Worm (Caenorhabditis elegans) whole organism, midembryonic: ENCODE results near the gene Y69H2.1.

Source experiments
- T22C8.4 ChIP-seq: fragments of 200-800 bp; sonication (Bioruptor generic); IDR thresholded peaks from 2 replicates; pipeline ENCODE4 v1.3.6; 2022; ENCODE audit warnings: missing genetic modification characterization, missing compliant biosample characterization
- cog-1 ChIP-seq: sonication (generic microtip); optimal IDR thresholded peaks from 2 replicates; lab custom pipeline; 2016; ENCODE audit warnings: missing genetic modification characterization, missing compliant biosample characterization
- flt-1 ChIP-seq: fragments of 200-800 bp; sonication (Bioruptor generic); IDR thresholded peaks from 2 replicates; pipeline ENCODE4 v1.3.6; 2022; ENCODE audit warnings: missing genetic modification characterization, missing compliant biosample characterization
- klf-2 ChIP-seq: fragments of 200-800 bp; sonication (Bioruptor generic); conservative IDR thresholded peaks from 2 replicates; pipeline ENCODE4 v1.3.6; 2022; ENCODE audit warnings: missing genetic modification reagents, missing genetic modification characterization, missing compliant biosample characterization
- med-1 ChIP-seq: sonication (generic microtip); optimal IDR thresholded peaks from 2 replicates; lab custom pipeline; 2017; ENCODE audit warnings: missing genetic modification characterization, mild to moderate bottlenecking, missing compliant biosample characterization, antibody characterized with exemption, missing genetic modification reagents; ENCODE audit not compliant: insufficient read depth
- ref-1 ChIP-seq: fragments of 200-800 bp; sonication (Bioruptor generic); conservative IDR thresholded peaks from 2 replicates; pipeline ENCODE4 v1.3.6; 2022; ENCODE audit warnings: missing genetic modification reagents, missing genetic modification characterization, missing compliant biosample characterization
- tab-1 ChIP-seq: fragments of 200-800 bp; sonication (Bioruptor generic); IDR thresholded peaks from 2 replicates; pipeline ENCODE4 v1.3.6; 2022; ENCODE audit warnings: missing genetic modification characterization, missing compliant biosample characterization
- ztf-23 ChIP-seq: fragments of 200-800 bp; sonication (Bioruptor generic); IDR thresholded peaks from 2 replicates; pipeline ENCODE4 v1.3.6; 2022; ENCODE audit warnings: missing genetic modification reagents, missing genetic modification characterization, missing compliant biosample characterization
- ztf-29 ChIP-seq: fragments of 200-800 bp; sonication (Bioruptor generic); IDR thresholded peaks from 2 replicates; pipeline ENCODE4 v1.3.6; 2022; ENCODE audit warnings: missing genetic modification reagents, missing genetic modification characterization, missing compliant biosample characterization

Y69H2.1 gene

DNA sequence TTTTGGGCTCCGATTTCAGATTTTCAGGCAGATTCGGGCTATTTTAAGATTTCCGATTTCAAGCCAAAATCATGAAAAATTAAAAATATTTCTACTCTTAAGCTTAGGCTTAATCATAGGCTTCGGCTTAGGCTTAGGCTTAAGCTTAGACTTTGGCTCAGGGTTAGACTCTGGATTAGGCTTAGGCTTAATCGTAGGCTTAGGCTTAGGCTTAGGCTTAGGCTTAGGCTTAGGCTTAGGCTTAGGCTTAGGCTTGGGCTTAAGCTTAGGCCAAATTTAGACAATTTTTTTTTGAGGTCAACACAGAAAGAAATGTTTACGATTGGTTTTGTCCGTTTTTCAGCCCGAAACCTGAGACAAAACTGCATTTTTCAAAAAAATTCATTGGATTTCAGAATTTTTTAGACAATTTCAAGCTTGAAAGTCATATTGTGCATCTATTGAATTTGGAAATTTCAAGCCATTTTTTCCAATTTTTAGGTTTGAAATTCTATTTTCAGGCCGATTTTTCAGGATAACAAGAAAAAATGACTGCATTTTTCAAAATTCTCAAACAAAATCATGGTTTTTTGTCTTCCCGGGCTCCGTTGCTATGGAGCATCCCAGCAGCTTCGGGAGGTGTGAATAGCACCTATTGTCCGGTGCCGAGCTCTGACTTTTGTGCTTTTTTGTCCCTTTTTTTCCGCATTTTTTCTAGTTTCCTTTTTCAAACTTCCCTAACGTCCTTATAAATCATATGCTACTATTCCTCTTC is 17.4 kb upstream of the Y69H2.1 start, which contains the start of gene egas-1:
TSS of gene egas-1 (plus strand) at position 704 of the 754 bp plus-strand sequence.
- TF ChIP-seq ref-1 (GFP tag; lab: Robert Waterston, UW) (no peak), ztf-29 (GFP tag; lab: Robert Waterston, UW) (peak; percentile 27; the same call in 1 of the 2 replicates)

DNA sequence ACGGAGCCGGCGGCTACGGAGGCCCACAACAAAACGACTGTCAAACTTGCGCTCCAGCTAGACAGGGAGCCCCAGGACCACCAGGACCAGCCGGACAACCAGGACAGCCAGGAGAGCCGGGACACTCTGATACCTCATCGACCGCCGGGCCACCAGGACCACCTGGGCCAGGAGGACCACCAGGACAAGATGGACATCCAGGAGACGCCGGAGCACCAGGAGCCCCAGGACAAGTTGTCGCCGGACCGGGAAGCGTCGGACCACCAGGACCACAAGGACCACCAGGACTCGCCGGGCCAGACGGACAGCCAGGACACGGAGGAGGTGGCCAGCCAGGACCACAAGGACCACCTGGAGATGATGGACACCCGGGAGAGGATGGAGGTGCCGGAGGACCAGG is 16.7 kb upstream of the Y69H2.1 start:
- TF ChIP-seq T22C8.4 (GFP tag; lab: Robert Waterston, UW) = no peak
- no peak for TF ChIP-seq med-1 (GFP tag; lab: Kevin White, UChicago)
- TF ChIP-seq ztf-23 (GFP tag; lab: Robert Waterston, UW) = peak; percentile 5; the same call in 1 of the 2 replicates

DNA sequence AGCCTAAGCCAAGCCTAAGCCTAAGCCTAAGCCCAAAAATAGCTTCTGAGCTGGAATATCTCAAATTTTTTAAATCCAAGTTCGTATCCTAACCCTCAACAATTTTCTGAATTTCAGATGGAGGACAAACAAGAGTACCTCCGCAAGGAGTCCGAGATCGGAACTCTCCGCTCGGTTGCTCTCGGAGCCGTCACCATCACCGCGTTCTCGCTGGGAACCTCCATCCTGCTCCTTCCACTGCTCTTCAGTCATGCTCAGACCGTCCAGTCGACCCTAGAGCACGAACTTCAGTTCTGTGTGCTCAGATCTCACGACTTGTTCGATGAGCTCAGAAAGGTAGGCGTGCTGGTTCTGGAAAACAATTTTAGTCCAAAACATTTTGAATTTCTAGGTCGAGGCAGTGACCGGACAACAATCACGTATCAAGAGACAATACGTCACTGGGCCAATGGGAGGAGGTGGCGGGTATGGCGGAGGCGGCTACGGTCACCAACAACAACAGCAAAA is 16.1 kb upstream of the Y69H2.1 start, which contains the start of gene col-42:
TSS of gene col-42 (plus strand) at position 118 of the 507 bp plus-strand sequence.
- TF ChIP-seq flt-1 (GFP tag; lab: Robert Waterston, UW) = no peak
- TF ChIP-seq cog-1 (tag; lab: Kevin White, UChicago) = no peak

DNA sequence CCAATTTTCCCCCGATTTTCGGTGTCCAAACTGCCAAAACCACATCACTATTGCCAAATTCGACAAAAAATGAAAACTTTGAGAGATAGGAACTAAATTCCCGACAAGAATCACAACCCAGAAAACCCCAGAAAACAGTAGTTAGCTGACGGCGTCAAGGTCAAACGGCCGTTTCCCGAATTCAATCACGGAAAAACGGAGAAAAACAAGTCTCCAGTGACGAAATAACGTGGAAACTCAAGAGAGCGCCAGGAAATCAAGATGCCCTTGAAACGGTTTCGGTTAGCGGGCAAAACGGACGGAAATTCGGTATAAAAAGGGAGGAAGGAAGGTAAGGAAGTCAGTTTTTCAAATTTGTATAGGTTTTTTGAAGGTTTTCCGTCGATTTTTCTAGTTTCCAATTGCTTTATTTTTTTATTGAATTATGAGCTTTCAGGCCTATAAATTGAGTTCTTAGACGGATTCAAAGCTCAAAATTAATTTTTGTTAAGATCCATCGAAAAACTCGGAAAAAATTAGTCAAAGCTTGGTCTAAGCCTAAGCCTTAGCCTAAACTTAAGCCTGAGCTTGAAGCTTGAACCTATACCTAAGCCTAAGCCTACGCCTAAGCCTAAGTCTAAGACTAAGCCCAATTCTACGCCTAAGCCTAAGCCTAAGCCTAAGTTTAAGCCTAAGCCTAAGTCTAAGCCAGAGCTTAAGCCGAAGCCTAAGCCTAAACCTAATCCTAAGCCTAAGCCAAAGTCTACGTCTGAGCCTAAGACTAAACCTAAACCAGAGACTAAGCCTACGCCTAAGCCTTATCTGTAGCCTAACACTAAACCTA is 15.4 kb upstream of the Y69H2.1 start:
- TF ChIP-seq ztf-29 (GFP tag; lab: Robert Waterston, UW) (peak; percentile 51; the same call in 1 of the 2 replicates), tab-1 (GFP tag; lab: Robert Waterston, UW) (no peak)

DNA sequence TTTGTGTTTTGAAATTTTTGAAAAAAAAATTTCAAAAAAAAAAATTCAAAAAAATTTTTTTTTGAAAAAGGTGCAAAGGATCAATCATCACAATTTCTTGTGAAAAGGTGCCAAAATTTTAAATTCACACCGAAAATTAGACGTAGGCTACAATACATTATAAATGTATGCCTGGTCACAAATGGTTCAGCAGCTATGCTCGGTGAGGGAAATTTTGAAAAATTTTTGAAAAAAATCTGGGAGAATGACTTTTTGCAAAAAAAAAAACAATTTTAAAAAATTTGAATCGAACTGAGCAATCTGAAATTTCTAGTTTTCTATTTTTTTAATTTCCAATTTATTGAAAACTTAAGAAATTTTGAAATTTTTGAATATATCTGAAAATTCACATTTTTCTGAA is 13.9 kb upstream of the Y69H2.1 start, which contains the start of gene egas-3:
TSS of gene egas-3 (minus strand) at position 101 of the 400 bp plus-strand sequence.
- TF ChIP-seq cog-1 (tag; lab: Kevin White, UChicago) (no peak), klf-2 (no peak), tab-1 (GFP tag; lab: Robert Waterston, UW) (no peak)

DNA sequence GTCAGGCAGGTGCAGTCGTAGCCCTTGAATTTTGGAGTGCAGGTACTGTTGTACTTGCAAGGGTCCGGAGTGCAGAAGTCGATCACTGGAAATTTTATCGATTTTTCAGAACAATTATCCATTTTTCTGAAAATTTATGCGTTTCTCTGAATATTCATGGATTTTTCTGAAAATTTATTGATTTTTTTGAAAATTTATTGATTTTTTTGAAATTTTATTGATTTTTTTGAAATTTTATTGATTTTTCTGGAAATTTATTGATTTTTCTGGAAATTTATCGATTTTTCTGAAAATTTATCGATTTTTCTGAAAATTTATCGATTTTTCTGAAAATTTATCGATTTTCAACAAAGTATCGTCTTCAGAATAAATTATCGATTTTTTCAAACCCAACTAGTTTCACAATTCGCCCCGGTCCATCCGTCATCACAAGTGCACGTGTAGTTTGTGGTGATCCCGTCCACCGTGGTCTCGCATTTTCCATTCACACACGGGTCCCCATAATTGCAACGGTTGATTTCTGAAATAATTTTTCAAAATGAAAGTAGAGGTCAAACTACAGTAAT is 9.7 kb upstream of the Y69H2.1 start:
- TF ChIP-seq T22C8.4 (GFP tag; lab: Robert Waterston, UW) = peak; percentile 90
- no peak for TF ChIP-seq klf-2
- no peak for TF ChIP-seq tab-1 (GFP tag; lab: Robert Waterston, UW)
- TF ChIP-seq ztf-23 (GFP tag; lab: Robert Waterston, UW) = no peak
- no peak for TF ChIP-seq cog-1 (tag; lab: Kevin White, UChicago)

DNA sequence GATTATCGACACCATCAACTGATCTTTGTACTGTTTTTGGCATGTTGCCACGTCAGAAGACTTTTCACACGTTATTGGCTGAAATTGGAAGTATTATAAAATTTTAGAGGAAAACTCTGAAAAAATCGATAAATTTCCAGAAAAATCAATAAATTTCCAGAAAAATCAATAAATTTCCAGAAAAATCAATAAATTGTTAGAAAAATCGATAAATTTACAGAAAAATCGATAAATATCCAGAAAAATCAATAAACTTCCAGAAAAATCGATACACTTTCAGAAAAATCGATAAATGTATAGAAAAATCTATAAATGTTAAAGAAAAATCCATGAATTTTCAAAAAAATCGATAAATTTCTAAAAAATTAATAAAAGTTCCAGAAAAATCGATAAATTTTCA is 6.5 kb upstream of the Y69H2.1 start:
- TF ChIP-seq flt-1 (GFP tag; lab: Robert Waterston, UW) (no peak), tab-1 (GFP tag; lab: Robert Waterston, UW) (no peak), klf-2 (no peak), med-1 (GFP tag; lab: Kevin White, UChicago) (no peak), cog-1 (tag; lab: Kevin White, UChicago) (no peak), ztf-23 (GFP tag; lab: Robert Waterston, UW) (no peak), ref-1 (GFP tag; lab: Robert Waterston, UW) (no peak), ztf-29 (GFP tag; lab: Robert Waterston, UW) (no peak), T22C8.4 (GFP tag; lab: Robert Waterston, UW) (peak; percentile 76)

DNA sequence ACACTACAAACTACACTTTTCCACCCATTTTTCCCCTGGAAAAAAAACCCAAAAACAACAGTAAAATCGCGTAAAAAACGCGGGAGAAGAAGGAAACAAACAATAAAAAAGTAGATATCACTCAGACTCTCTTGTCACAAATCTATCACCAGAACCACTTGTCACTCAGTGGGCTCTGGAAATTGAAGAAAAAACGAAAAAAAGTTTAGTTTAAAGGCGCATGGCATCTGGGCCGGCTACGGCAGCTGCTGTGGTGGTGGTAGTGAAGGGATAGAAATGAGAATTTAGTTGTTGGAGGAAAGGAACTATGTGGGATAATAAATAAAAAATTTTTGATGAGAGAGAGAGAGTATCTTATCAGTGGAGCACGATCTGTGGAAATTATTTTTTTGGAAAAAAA is 5.1 kb upstream of the Y69H2.1 start:
- TF ChIP-seq tab-1 (GFP tag; lab: Robert Waterston, UW) (no peak), T22C8.4 (GFP tag; lab: Robert Waterston, UW) (no peak), cog-1 (tag; lab: Kevin White, UChicago) (no peak), ztf-23 (GFP tag; lab: Robert Waterston, UW) (no peak), ref-1 (GFP tag; lab: Robert Waterston, UW) (no peak), klf-2 (no peak), flt-1 (GFP tag; lab: Robert Waterston, UW) (no peak), med-1 (GFP tag; lab: Kevin White, UChicago) (no peak), ztf-29 (GFP tag; lab: Robert Waterston, UW) (no peak)

DNA sequence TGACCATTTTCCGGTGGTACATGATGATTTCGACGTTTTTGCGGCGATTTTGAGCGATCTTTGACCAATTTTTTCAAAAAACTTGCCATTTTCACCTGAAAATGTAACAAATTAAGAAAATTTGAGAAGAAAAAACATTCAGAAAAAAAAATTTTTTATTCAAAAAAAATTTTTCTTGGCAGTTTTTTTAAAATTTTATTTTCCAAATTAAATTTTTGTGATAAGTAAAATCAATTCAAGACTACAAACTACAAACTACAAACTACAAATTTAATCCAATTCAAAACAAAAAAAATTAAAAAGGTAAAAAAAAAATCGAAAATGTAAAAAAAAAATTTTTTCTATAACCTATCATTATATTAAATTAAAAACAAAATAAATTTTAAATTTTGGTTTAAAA is 4.4 kb upstream of the Y69H2.1 start, which contains the start of gene Y69H2.15:
TSS of gene Y69H2.15 (minus strand) at position 101 of the 400 bp plus-strand sequence.
- TF ChIP-seq ref-1 (GFP tag; lab: Robert Waterston, UW) (no peak), tab-1 (GFP tag; lab: Robert Waterston, UW) (no peak), cog-1 (tag; lab: Kevin White, UChicago) (no peak), T22C8.4 (GFP tag; lab: Robert Waterston, UW) (no peak), flt-1 (GFP tag; lab: Robert Waterston, UW) (no peak), ztf-29 (GFP tag; lab: Robert Waterston, UW) (no peak), med-1 (GFP tag; lab: Kevin White, UChicago) (no peak), klf-2 (no peak), ztf-23 (GFP tag; lab: Robert Waterston, UW) (no peak)
